Worm (Caenorhabditis elegans): Measurements from ENCODE around the gene mltn-12.

ce11 chrIV:8984566-8984965 is 8.3 kb upstream of the mltn-12 start, which contains the start of gene nstp-1:
- TF ChIP-seq dao-5 (tag; optimal IDR thresholded peaks at IDR 0.05) (no peak), W03F9.2 (tag; optimal IDR thresholded peaks at IDR 0.05) (no peak), him-1 (tag; optimal IDR thresholded peaks at IDR 0.05) (no peak)
